Worm (Caenorhabditis elegans) whole organism, mixed stage, embryonic: Measurements from ENCODE around the gene ins-4.

Source experiments
- blmp-1 ChIP-seq: fragments of 150-350 bp; optimal IDR thresholded peaks from 2 replicates; lab custom pipeline; 2014; ENCODE audit warnings: missing biosample characterization, missing genetic modification characterization
- ceh-39 ChIP-seq: fragments of 150-350 bp; optimal IDR thresholded peaks from 2 replicates; lab custom pipeline; 2014; ENCODE audit warnings: missing biosample characterization, missing genetic modification characterization
- ceh-43 ChIP-seq: fragments of 200-800 bp; sonication (Bioruptor generic); optimal IDR thresholded peaks from 2 replicates; lab custom pipeline; 2018; ENCODE audit warnings: mild to moderate bottlenecking, missing genetic modification characterization, moderate library complexity, missing compliant biosample characterization
- ces-1 ChIP-seq: fragments of 150-350 bp; optimal IDR thresholded peaks from 2 replicates; lab custom pipeline; 2014; ENCODE audit warnings: missing biosample characterization, missing genetic modification reagents, missing genetic modification characterization
- lin-13 ChIP-seq: fragments of 150-350 bp; optimal IDR thresholded peaks from 2 replicates; lab custom pipeline; 2014; ENCODE audit warnings: missing biosample characterization, missing genetic modification characterization
- lin-32 ChIP-seq: fragments of 200-800 bp; sonication (Bioruptor generic); optimal IDR thresholded peaks from 2 replicates; lab custom pipeline; 2018; ENCODE audit warnings: mild to moderate bottlenecking, missing genetic modification characterization, missing compliant biosample characterization
- lsy-2 ChIP-seq: fragments of 150-350 bp; optimal IDR thresholded peaks from 2 replicates; lab custom pipeline; 2014; ENCODE audit warnings: missing biosample characterization, missing genetic modification characterization
- nhr-12 ChIP-seq: fragments of 150-350 bp; optimal IDR thresholded peaks from 2 replicates; lab custom pipeline; 2014; ENCODE audit warnings: missing biosample characterization, missing genetic modification characterization
- pha-4 ChIP-seq: fragments of 150-350 bp; optimal IDR thresholded peaks from 2 replicates; lab custom pipeline; 2018; ENCODE audit warnings: missing biosample characterization, missing genetic modification reagents, missing genetic modification characterization
- unc-39 ChIP-seq: fragments of 150-350 bp; optimal IDR thresholded peaks from 2 replicates; lab custom pipeline; 2014; ENCODE audit warnings: missing biosample characterization, missing genetic modification characterization
- unc-62 ChIP-seq: fragments of 150-350 bp; optimal IDR thresholded peaks from 2 replicates; lab custom pipeline; 2014; ENCODE audit warnings: missing biosample characterization, missing genetic modification reagents, missing genetic modification characterization
- ztf-11 ChIP-seq: fragments of 150-350 bp; optimal IDR thresholded peaks from 2 replicates; lab custom pipeline; 2014; ENCODE audit warnings: missing biosample characterization, missing genetic modification characterization

DNA sequence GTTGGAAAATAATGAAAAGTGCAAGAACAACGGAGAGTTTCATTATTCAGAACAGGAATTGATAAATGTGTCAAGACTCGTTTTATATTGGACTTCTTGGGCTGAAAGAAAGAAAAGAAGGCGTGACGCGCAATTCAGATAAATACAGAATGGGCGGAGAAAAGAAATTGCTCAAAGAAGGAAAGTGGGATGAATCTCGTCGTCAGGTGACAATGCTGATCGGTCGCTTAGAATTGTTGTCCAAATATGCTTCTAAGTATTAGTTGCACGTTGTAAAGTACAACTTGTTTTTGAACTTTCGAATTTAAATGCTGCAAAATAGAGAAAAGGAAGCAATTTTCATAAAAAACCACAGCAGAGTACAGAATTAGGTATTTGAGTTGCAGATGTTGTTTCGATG is 5.5 kb upstream of the ins-4 start, which contains the start of gene ins-3:
- TF ChIP-seq ces-1, result no peak
- TF ChIP-seq lin-32 (GFP tag; lab: Kevin White, UChicago), result no peak
- TF ChIP-seq unc-39, result no peak
- no peak for TF ChIP-seq blmp-1 (tag; lab: Kevin White, UChicago)
- no peak for TF ChIP-seq pha-4 (tag; lab: Kevin White, UChicago)
- TF ChIP-seq unc-62, result no peak
- no peak for TF ChIP-seq lin-13 (tag; lab: Kevin White, UChicago)
- no peak for TF ChIP-seq ceh-43 (GFP tag; lab: Kevin White, UChicago)
- no peak for TF ChIP-seq ceh-39 (tag; lab: Kevin White, UChicago)
- no peak for TF ChIP-seq nhr-12 (tag; lab: Kevin White, UChicago)
- no peak for TF ChIP-seq lsy-2 (tag; lab: Kevin White, UChicago)
- no peak for TF ChIP-seq ztf-11 (tag; lab: Kevin White, UChicago)
